Worm (Caenorhabditis elegans): ENCODE results near the gene srx-97.

DNA sequence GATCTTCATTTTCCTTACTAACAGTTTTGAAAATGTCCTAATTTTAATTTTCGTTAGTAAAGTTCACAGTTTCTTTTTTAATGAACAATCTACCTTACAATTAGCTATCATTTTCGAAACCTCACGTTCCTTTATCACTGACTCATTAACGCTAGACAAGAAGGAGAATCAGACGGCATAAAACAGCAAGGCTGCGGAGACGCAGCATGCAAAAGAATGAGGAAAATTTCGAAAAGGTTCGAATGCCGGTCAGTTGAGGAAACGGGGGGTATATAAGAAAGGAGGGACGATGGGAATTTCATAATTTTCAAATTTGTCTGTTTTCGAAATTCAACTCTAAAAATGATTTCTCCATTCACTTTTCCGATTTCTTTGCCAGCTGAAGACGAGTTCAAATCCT is 7.3 kb downstream of the srx-97 start, which contains the start of gene F19B10.13:
- no peak for TF ChIP-seq egl-27 (tag; optimal IDR thresholded peaks at IDR 0.05)
- no peak for TF ChIP-seq ztf-4 (tag; optimal IDR thresholded peaks at IDR 0.05)
- no peak for TF ChIP-seq nhr-237 (tag; optimal IDR thresholded peaks at IDR 0.05)
- no peak for TF ChIP-seq ama-1 (optimal IDR thresholded peaks at IDR 0.05)
- no peak for TF ChIP-seq alr-1 (tag; optimal IDR thresholded peaks at IDR 0.05; ENCODE audit: borderline replicate concordance)
- peak in 1 of 6 experiments; percentile 9 for TF ChIP-seq elt-3 (tag; optimal IDR thresholded peaks at IDR 0.05)
- peak; percentile 20 to 29 for TF ChIP-seq efl-1 (optimal IDR thresholded peaks at IDR 0.05)
- no peak for TF ChIP-seq efl-1 (GFP tag; optimal IDR thresholded peaks at IDR 0.05 in 1 of 2)
- no peak for TF ChIP-seq mdl-1 (tag; optimal IDR thresholded peaks at IDR 0.05)
- no peak for TF ChIP-seq nhr-77 (tag; optimal IDR thresholded peaks at IDR 0.05)
- TF ChIP-seq lin-13 (GFP tag; optimal IDR thresholded peaks at IDR 0.05), result no peak
- TF ChIP-seq xbp-1 (tag; optimal IDR thresholded peaks at IDR 0.05), result no peak
- TF ChIP-seq sox-4 (tag; optimal IDR thresholded peaks at IDR 0.05), result no peak
- TF ChIP-seq nhr-90 (tag; optimal IDR thresholded peaks at IDR 0.05; ENCODE audit: poor library complexity), result no peak
- no peak for TF ChIP-seq unc-130 (tag; optimal IDR thresholded peaks at IDR 0.05)
